Worm (Caenorhabditis elegans): ENCODE data around the gene gcy-32.

gcy-32 gene

DNA sequence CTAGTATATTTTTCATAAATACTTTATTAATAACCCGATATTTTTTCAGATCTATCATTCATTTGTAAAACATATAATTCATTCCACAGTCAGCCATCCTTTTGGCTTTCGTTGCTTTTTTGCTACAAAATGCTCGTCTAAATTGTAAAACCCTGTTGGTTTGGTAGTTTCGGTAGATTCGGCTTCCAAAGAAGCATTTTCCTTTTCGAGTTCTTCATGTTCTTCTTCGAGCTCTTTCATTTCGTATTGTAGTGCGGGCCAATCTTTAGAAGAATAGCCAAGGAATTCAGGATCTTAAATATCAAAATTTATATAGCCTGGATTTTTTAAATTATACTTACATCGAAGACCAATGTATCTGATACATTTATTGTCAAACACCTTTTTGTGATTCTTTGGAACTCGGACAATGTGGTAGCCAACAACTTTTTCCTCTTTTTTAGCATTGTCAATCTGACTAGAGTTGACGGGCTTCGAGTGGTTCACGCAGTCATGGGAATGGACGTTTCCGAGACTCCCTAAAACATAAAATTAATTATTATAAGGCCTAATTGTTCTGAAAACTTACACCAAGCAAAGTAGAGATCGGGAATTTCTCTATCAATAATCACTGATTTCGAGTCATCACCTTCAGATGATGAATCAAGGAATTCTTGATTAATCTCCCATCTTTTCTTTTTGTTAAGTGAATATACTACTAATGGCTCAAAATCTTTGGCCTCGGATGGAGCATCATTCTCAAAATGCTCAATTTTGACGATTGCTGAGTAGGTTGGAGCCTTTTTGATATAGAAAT is 7.0 kb downstream of the gcy-32 start:
- TF ChIP-seq unc-42 (tag; optimal IDR thresholded peaks at IDR 0.05) (no peak), ref-2 (tag; optimal IDR thresholded peaks at IDR 0.05) (no peak), ceh-9 (tag; optimal IDR thresholded peaks at IDR 0.05) (no peak), rnt-1 (tag; optimal IDR thresholded peaks at IDR 0.05) (no peak), npax-4 (tag; optimal IDR thresholded peaks at IDR 0.05) (no peak), ceh-6 (GFP tag; optimal IDR thresholded peaks at IDR 0.05) (no peak), nhr-232 (tag; optimal IDR thresholded peaks at IDR 0.05) (no peak), nfya-1 (tag; optimal IDR thresholded peaks at IDR 0.05) (no peak), ceh-30 (tag; optimal IDR thresholded peaks at IDR 0.05) (no peak), pha-2 (tag; optimal IDR thresholded peaks at IDR 0.05) (no peak)

DNA sequence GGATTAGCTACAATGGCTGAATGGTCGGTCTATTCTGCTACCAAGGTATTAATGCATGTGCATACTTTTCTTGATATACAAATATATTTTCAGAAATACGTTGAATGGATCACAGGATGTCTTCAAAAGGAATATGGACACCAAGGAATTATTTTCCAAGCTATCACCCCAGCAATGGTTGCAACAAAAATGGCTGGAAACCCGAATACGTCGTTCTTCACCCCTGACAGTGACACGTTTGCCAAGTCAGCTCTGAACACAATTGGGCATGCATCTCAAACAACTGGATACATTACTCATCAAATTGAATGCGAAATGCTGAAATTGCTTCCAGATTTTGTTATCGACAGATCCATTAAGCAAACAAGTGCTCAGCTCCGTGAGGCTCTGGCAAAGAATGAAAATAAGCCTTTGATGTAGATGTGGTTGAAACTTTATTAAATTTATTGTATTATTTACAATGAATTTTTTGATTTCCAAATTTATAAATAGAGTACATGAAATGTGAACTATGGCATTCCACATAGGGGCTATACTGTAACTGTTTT is 7.7 kb downstream of the gcy-32 start:
- no peak for TF ChIP-seq lim-6 (tag; optimal IDR thresholded peaks at IDR 0.05)
- TF ChIP-seq tbx-7 (tag; optimal IDR thresholded peaks at IDR 0.05), result no peak
- TF ChIP-seq ahr-1 (tag; optimal IDR thresholded peaks at IDR 0.05), result no peak
- no peak for TF ChIP-seq che-1 (tag; optimal IDR thresholded peaks at IDR 0.05)
- TF ChIP-seq unc-86 (tag; optimal IDR thresholded peaks at IDR 0.05), result no peak
- TF ChIP-seq dve-1 (tag; optimal IDR thresholded peaks at IDR 0.05), result no peak
- TF ChIP-seq lin-11 (tag; optimal IDR thresholded peaks at IDR 0.05), result no peak
- no peak for TF ChIP-seq dmd-4 (tag; optimal IDR thresholded peaks at IDR 0.05; ENCODE audit: borderline replicate concordance)
- no peak for TF ChIP-seq ceh-6 (GFP tag; optimal IDR thresholded peaks at IDR 0.05)
- TF ChIP-seq K09A11.1 (tag; optimal IDR thresholded peaks at IDR 0.05; ENCODE audit: insufficient read depth), result no peak
- TF ChIP-seq hlh-15 (tag; optimal IDR thresholded peaks at IDR 0.05), result no peak
- no peak for TF ChIP-seq sox-2 (GFP tag; IDR thresholded peaks at IDR 0.05)
- no peak for TF ChIP-seq hlh-13 (GFP tag; optimal IDR thresholded peaks at IDR 0.05)
- TF ChIP-seq ceh-2 (tag; optimal IDR thresholded peaks at IDR 0.05), result no peak
- TF ChIP-seq ceh-31 (tag; optimal IDR thresholded peaks at IDR 0.05), result no peak
- TF ChIP-seq pros-1 (tag; optimal IDR thresholded peaks at IDR 0.05), result no peak

DNA sequence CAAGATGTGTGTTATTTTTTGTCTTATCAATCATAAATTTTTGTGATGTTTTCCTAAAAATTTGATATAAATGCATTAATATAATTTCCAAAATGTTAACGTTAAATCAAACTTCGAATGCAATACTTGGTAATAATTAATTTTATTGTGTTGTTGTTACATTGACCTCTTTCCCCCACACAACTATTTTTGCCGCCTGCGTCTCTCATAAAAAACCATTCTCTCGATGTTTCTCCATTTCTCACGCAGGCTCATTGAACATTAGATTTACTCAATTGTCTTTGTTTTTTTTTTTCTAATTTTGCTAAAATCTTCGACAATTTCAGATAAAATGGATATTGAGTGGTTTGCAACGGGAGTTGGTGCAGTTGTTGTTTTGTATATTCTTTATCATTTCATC is 9.1 kb downstream of the gcy-32 start, which contains the start of gene stdh-1:
stdh-1 (plus strand) TSS at position 327 of the 400 bp plus-strand sequence.
- TF ChIP-seq hlh-13 (GFP tag; optimal IDR thresholded peaks at IDR 0.05) (no peak), unc-42 (tag; optimal IDR thresholded peaks at IDR 0.05) (peak; percentile 86), ref-2 (tag; optimal IDR thresholded peaks at IDR 0.05) (no peak), T23F11.4 (GFP tag; optimal IDR thresholded peaks at IDR 0.05) (no peak), C08G9.2 (tag; optimal IDR thresholded peaks at IDR 0.05) (no peak)

DNA sequence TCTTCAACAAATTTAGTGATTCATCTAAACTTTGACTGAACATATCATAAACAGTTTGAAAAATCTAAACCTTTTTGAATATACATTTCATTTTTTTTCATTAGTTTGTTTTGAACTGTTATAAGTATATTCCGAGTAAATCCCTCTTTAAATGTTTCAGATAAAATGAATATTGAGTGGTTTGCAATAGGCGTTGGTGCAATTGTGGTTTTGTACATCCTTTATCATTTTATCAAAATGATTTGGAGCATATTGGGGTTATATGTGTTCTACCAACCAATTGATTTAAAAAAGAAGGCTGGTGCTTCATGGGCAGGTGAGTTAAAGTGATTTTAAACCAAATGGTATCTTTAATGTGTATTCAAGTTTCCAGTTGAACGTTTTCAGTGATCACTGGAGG is 10.8 kb downstream of the gcy-32 start, which contains the start of gene stdh-3:
stdh-3 (plus strand) TSS at position 166 of the 400 bp plus-strand sequence.
- TF ChIP-seq nhr-11 (tag; optimal IDR thresholded peaks at IDR 0.05) (no peak), pros-1 (tag; optimal IDR thresholded peaks at IDR 0.05) (no peak), ceh-14 (tag; optimal IDR thresholded peaks at IDR 0.05) (no peak), pax-1 (tag; optimal IDR thresholded peaks at IDR 0.05) (no peak), ref-2 (tag; optimal IDR thresholded peaks at IDR 0.05) (no peak), C38D4.7 (GFP tag; optimal IDR thresholded peaks at IDR 0.05) (no peak), fkh-10 (GFP tag; optimal IDR thresholded peaks at IDR 0.05) (no peak), pha-4 (tag; optimal IDR thresholded peaks at IDR 0.05) (no peak), C08G9.2 (tag; optimal IDR thresholded peaks at IDR 0.05) (no peak)

DNA sequence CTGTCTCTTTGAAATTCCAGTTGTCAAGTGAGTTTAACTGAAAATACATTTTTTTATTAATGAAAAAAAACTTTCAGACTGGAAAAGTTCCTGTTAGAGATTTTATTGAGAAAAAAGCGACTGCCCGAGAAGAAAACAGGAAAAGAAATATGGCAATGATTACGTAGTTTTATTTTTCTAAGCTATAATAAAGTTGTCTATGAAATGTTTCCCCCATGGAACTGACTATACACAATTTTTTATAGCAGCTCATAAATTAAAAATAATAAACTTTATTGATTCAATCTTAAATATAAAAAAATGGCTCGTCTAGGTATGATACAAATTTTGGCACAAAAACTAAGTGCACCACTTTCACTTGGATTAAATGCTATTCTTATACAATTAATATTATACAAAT is 12.8 kb downstream of the gcy-32 start, which contains the start of gene C06B3.1:
C06B3.1 (plus strand) TSS at position 301 of the 400 bp plus-strand sequence.
- TF ChIP-seq rnt-1 (tag; optimal IDR thresholded peaks at IDR 0.05) (no peak), lin-11 (tag; optimal IDR thresholded peaks at IDR 0.05) (no peak), pat-9 (tag; optimal IDR thresholded peaks at IDR 0.05) (no peak), zip-5 (tag; optimal IDR thresholded peaks at IDR 0.05) (no peak), ref-2 (tag; optimal IDR thresholded peaks at IDR 0.05) (no peak), ceh-22 (tag; optimal IDR thresholded peaks at IDR 0.05) (no peak), pqm-1 (tag; optimal IDR thresholded peaks at IDR 0.05) (no peak), elt-2 (tag; optimal IDR thresholded peaks at IDR 0.05) (no peak), sox-2 (GFP tag; IDR thresholded peaks at IDR 0.05) (no peak), F13H6.1 (tag; optimal IDR thresholded peaks at IDR 0.05) (no peak), odd-2 (tag; optimal IDR thresholded peaks at IDR 0.05) (no peak), dmd-4 (tag; optimal IDR thresholded peaks at IDR 0.05; ENCODE audit: borderline replicate concordance) (no peak), dve-1 (tag; optimal IDR thresholded peaks at IDR 0.05) (no peak)
